Fruit fly (Drosophila melanogaster) whole organism, embryonic: ENCODE results near the gene Sas-6.

Source experiments
- Atf3 ChIP-seq: fragments of 200-800 bp; sonication (Bioruptor generic); optimal IDR thresholded peaks from 3 replicates; lab custom pipeline; 2016; ENCODE audit warnings: missing biosample characterization, missing genetic modification characterization
- B-H2 ChIP-seq: fragments of 200-800 bp; sonication (Bioruptor generic); optimal IDR thresholded peaks from 2 replicates; lab custom pipeline; 2018; ENCODE audit warnings: missing biosample characterization, mild to moderate bottlenecking, missing genetic modification characterization
- CG10321 ChIP-seq: fragments of 200-800 bp; sonication (Bioruptor generic); IDR thresholded peaks from 2 replicates; pipeline ENCODE4 v1.3.6; 2022; ENCODE audit warnings: missing biosample characterization, missing genetic modification characterization
- CG11247 ChIP-seq: fragments of 200-800 bp; sonication (Bioruptor generic); IDR thresholded peaks from 2 replicates; pipeline ENCODE4 v1.3.6; 2022; ENCODE audit warnings: missing biosample characterization, missing genetic modification characterization
- CG11456 ChIP-seq: fragments of 200-800 bp; sonication (Bioruptor generic); IDR thresholded peaks from 3 replicates; pipeline ENCODE4 v1.3.6; 2022; ENCODE audit warnings: missing biosample characterization, missing genetic modification characterization
- CG12299 ChIP-seq: fragments of 200-800 bp; sonication (Bioruptor generic); optimal IDR thresholded peaks from 2 replicates; lab custom pipeline; 2018; ENCODE audit warnings: missing biosample characterization, mild to moderate bottlenecking, missing genetic modification characterization
- CG12659 ChIP-seq: fragments of 200-800 bp; sonication (Bioruptor generic); optimal IDR thresholded peaks from 3 replicates; lab custom pipeline; 2017; ENCODE audit warnings: mild to moderate bottlenecking, missing biosample characterization, missing genetic modification reagents, missing genetic modification characterization
- CG13123 ChIP-seq: fragments of 200-800 bp; sonication (Bioruptor generic); optimal IDR thresholded peaks from 2 replicates; lab custom pipeline; 2016; ENCODE audit warnings: missing biosample characterization, missing genetic modification characterization
- CG15601 ChIP-seq: fragments of 200-800 bp; sonication (Bioruptor generic); optimal IDR thresholded peaks from 3 replicates; lab custom pipeline; 2019; ENCODE audit warnings: missing biosample characterization, mild to moderate bottlenecking, missing genetic modification characterization, moderate library complexity
- CG1602 ChIP-seq: fragments of 200-800 bp; sonication (Bioruptor generic); optimal IDR thresholded peaks from 3 replicates; lab custom pipeline; 2016; ENCODE audit warnings: missing biosample characterization, missing genetic modification characterization
- CG17385 ChIP-seq: fragments of 200-800 bp; sonication (Bioruptor generic); optimal IDR thresholded peaks from 3 replicates; lab custom pipeline; 2018; ENCODE audit warnings: missing biosample characterization, mild to moderate bottlenecking, missing genetic modification characterization
- CG2116 ChIP-seq: fragments of 200-800 bp; sonication (Bioruptor generic); optimal IDR thresholded peaks from 3 replicates; lab custom pipeline; 2018; ENCODE audit warnings: missing biosample characterization, mild to moderate bottlenecking, missing genetic modification characterization
- CG2712 ChIP-seq: fragments of 200-800 bp; optimal IDR thresholded peaks from 3 replicates; lab custom pipeline; 2019; ENCODE audit warnings: missing biosample characterization, mild to moderate bottlenecking, missing genetic modification characterization, moderate library complexity
- CG31441 ChIP-seq: fragments of 200-800 bp; sonication (Bioruptor generic); IDR thresholded peaks from 2 replicates; pipeline ENCODE4 v1.3.6; 2022; ENCODE audit warnings: missing biosample characterization, missing genetic modification characterization
- CG3281 ChIP-seq: fragments of 200-800 bp; sonication (Bioruptor generic); optimal IDR thresholded peaks from 3 replicates; lab custom pipeline; 2017; ENCODE audit warnings: missing biosample characterization, mild to moderate bottlenecking, missing genetic modification characterization
- CG34376 ChIP-seq: fragments of 200-800 bp; sonication (Bioruptor generic); optimal IDR thresholded peaks from 2 replicates; lab custom pipeline; 2018; ENCODE audit warnings: missing biosample characterization, mild to moderate bottlenecking, missing genetic modification characterization
- CG42726 ChIP-seq: fragments of 200-800 bp; sonication (Bioruptor generic); IDR thresholded peaks from 2 replicates; pipeline ENCODE4 v1.3.6; 2022; ENCODE audit warnings: missing biosample characterization, missing genetic modification characterization; ENCODE audit not compliant: partially characterized antibody
- CG6254 ChIP-seq: fragments of 200-800 bp; sonication (Bioruptor generic); optimal IDR thresholded peaks from 3 replicates; lab custom pipeline; 2017; ENCODE audit warnings: mild to moderate bottlenecking, missing biosample characterization, missing genetic modification reagents, missing genetic modification characterization
- CG7786 ChIP-seq: fragments of 200-800 bp; sonication (Bioruptor generic); optimal IDR thresholded peaks from 2 replicates; lab custom pipeline; 2016; ENCODE audit warnings: missing biosample characterization, missing genetic modification characterization
- CG7839 ChIP-seq: fragments of 200-800 bp; sonication (Bioruptor generic); optimal IDR thresholded peaks from 3 replicates; lab custom pipeline; 2018; ENCODE audit warnings: missing biosample characterization, mild to moderate bottlenecking, missing genetic modification characterization, moderate library complexity
- D19B ChIP-seq: fragments of 200-800 bp; sonication (Bioruptor generic); optimal IDR thresholded peaks from 2 replicates; lab custom pipeline; 2017; ENCODE audit warnings: missing biosample characterization, mild to moderate bottlenecking, missing genetic modification characterization
- Dfd ChIP-seq, 2 experiments: fragments of >200 bp; optimal IDR thresholded peaks; 2 replicates each; lab custom pipeline; 2017; ENCODE audit warnings: missing biosample characterization in 2 of 2, missing genetic modification characterization in 2 of 2
- Dll ChIP-seq: fragments of 200-800 bp; sonication (Bioruptor generic); IDR thresholded peaks from 4 replicates; pipeline ENCODE4 v1.3.6; 2022; ENCODE audit warnings: missing biosample characterization, missing genetic modification characterization; ENCODE audit not compliant: partially characterized antibody
- ERR ChIP-seq: fragments of 200-800 bp; sonication (Bioruptor generic); optimal IDR thresholded peaks from 2 replicates; lab custom pipeline; 2016; ENCODE audit warnings: missing biosample characterization, missing genetic modification characterization
- Ets65A ChIP-seq: fragments of 200-800 bp; sonication (Bioruptor generic); peaks from one replicate; lab custom pipeline; 2016; ENCODE audit warnings: missing biosample characterization, missing genetic modification characterization
- GATAe ChIP-seq: fragments of 200-800 bp; sonication (Bioruptor generic); conservative IDR thresholded peaks from 2 replicates; pipeline ENCODE4 v1.3.6; 2022; ENCODE audit warnings: missing biosample characterization, missing genetic modification characterization
- HLH4C ChIP-seq: fragments of 200-800 bp; sonication (Bioruptor generic); IDR thresholded peaks from 3 replicates; pipeline ENCODE4 v1.3.6; 2022; ENCODE audit warnings: missing biosample characterization, missing genetic modification characterization; ENCODE audit not compliant: partially characterized antibody
- HmgZ ChIP-seq: fragments of 200-800 bp; sonication (Bioruptor generic); optimal IDR thresholded peaks from 2 replicates; lab custom pipeline; 2018; ENCODE audit warnings: missing biosample characterization, mild to moderate bottlenecking, missing genetic modification characterization
- Hr78 ChIP-seq, 2 experiments: fragments of 200-800 bp in 1 of 2; fragments of >200 bp in 1 of 2; sonication (Bioruptor generic) in 1 of 2; optimal IDR thresholded peaks; 2 replicates each; lab custom pipeline; 2017 to 2019; ENCODE audit warnings: missing biosample characterization in 2 of 2, missing genetic modification characterization in 2 of 2, mild to moderate bottlenecking in 1 of 2, moderate library complexity in 1 of 2
- MESR4 ChIP-seq: fragments of 200-800 bp; sonication (Bioruptor generic); optimal IDR thresholded peaks from 2 replicates; lab custom pipeline; 2018; ENCODE audit warnings: missing biosample characterization, mild to moderate bottlenecking, missing genetic modification characterization, moderate library complexity
- Mes4 ChIP-seq: fragments of 200-800 bp; sonication (Bioruptor generic); optimal IDR thresholded peaks from 2 replicates; lab custom pipeline; 2016; ENCODE audit warnings: missing biosample characterization, missing genetic modification characterization
- NFAT ChIP-seq: fragments of 200-800 bp; sonication (Bioruptor generic); IDR thresholded peaks from 2 replicates; pipeline ENCODE4 v1.3.6; 2022; ENCODE audit warnings: missing biosample characterization, missing genetic modification characterization
- Nf-YB ChIP-seq: fragments of 200-800 bp; sonication (Bioruptor generic); optimal IDR thresholded peaks from 3 replicates; lab custom pipeline; 2019; ENCODE audit warnings: missing biosample characterization, mild to moderate bottlenecking, missing genetic modification characterization, moderate library complexity
- Scr ChIP-seq: fragments of 200-800 bp; sonication (Bioruptor generic); IDR thresholded peaks from 2 replicates; pipeline ENCODE4 v1.3.6; 2022; ENCODE audit warnings: missing biosample characterization, missing genetic modification characterization; ENCODE audit not compliant: partially characterized antibody
- Sin3A ChIP-seq: fragments of >200 bp; optimal IDR thresholded peaks from 2 replicates; lab custom pipeline; 2018
- Spps ChIP-seq: fragments of 200-800 bp; sonication (Bioruptor generic); optimal IDR thresholded peaks from 2 replicates; lab custom pipeline; 2018; ENCODE audit warnings: missing biosample characterization, mild to moderate bottlenecking, missing genetic modification characterization
- Sry-δ ChIP-seq: fragments of 200-800 bp; sonication (Bioruptor generic); optimal IDR thresholded peaks from 2 replicates; lab custom pipeline; 2016; ENCODE audit warnings: missing biosample characterization, missing genetic modification characterization
- YL-1 ChIP-seq: fragments of 200-800 bp; sonication (Bioruptor generic); optimal IDR thresholded peaks from 3 replicates; lab custom pipeline; 2017; ENCODE audit warnings: missing biosample characterization, mild to moderate bottlenecking, missing genetic modification characterization
- ash1 ChIP-seq: fragments of 200-800 bp; sonication (Bioruptor generic); optimal IDR thresholded peaks from 2 replicates; lab custom pipeline; 2018; ENCODE audit warnings: missing biosample characterization, mild to moderate bottlenecking, missing genetic modification characterization
- bab2 ChIP-seq: fragments of 200-800 bp; sonication (Bioruptor generic); optimal IDR thresholded peaks from 2 replicates; lab custom pipeline; 2016; ENCODE audit warnings: missing biosample characterization, missing genetic modification characterization
- cas ChIP-seq: fragments of 200-800 bp; sonication (Bioruptor generic); IDR thresholded peaks from 2 replicates; pipeline ENCODE4 v1.3.6; 2022; ENCODE audit warnings: missing biosample characterization, missing genetic modification characterization
- emc ChIP-seq: fragments of 200-800 bp; sonication (Bioruptor generic); optimal IDR thresholded peaks from 2 replicates; lab custom pipeline; 2016; ENCODE audit warnings: missing biosample characterization, missing genetic modification characterization
- fd64A ChIP-seq: fragments of 200-800 bp; sonication (Bioruptor generic); optimal IDR thresholded peaks from 3 replicates; lab custom pipeline; 2018; ENCODE audit warnings: missing biosample characterization, mild to moderate bottlenecking, missing genetic modification characterization
- ftz-f1 ChIP-seq: fragments of 200-800 bp; sonication (Bioruptor generic); optimal IDR thresholded peaks from 2 replicates; lab custom pipeline; 2016; ENCODE audit warnings: missing biosample characterization, missing genetic modification characterization
- gfzf ChIP-seq: fragments of 200-800 bp; sonication (Bioruptor generic); optimal IDR thresholded peaks from 2 replicates; lab custom pipeline; 2016; ENCODE audit warnings: missing biosample characterization, mild to moderate bottlenecking, missing genetic modification characterization, moderate library complexity
- jumu ChIP-seq: fragments of 200-800 bp; sonication (Bioruptor generic); optimal IDR thresholded peaks from 3 replicates; lab custom pipeline; 2016; ENCODE audit warnings: missing biosample characterization, missing genetic modification characterization
- sr ChIP-seq: fragments of 200-800 bp; sonication (Bioruptor generic); IDR thresholded peaks from 3 replicates; pipeline ENCODE4 v1.3.6; 2022; ENCODE audit warnings: missing biosample characterization, missing genetic modification characterization
- sug ChIP-seq: fragments of 200-800 bp; optimal IDR thresholded peaks from 2 replicates; lab custom pipeline; 2019; ENCODE audit warnings: missing biosample characterization, mild to moderate bottlenecking, missing genetic modification characterization, moderate library complexity
- ttk ChIP-seq: fragments of 200-800 bp; sonication (Bioruptor generic); IDR thresholded peaks from 2 replicates; pipeline ENCODE4 v2.1.2; 2022; ENCODE audit warnings: missing biosample characterization, missing genetic modification characterization
- wek ChIP-seq: fragments of 200-800 bp; sonication (Bioruptor generic); optimal IDR thresholded peaks from 3 replicates; lab custom pipeline; 2018; ENCODE audit warnings: missing biosample characterization, mild to moderate bottlenecking, missing genetic modification characterization, moderate library complexity

Gene Sas-6

dm6 chr3R:30022452-30023028, 27.4 kb downstream of the Sas-6 start, which contains the start of the genes RpS28a and Axn (continued):
- TF ChIP-seq CG15601 (tag; lab: Kevin White, UChicago): peak; percentile 81
- TF ChIP-seq Spps (tag; lab: Kevin White, UChicago): no peak
- no peak for TF ChIP-seq cas
- TF ChIP-seq GATAe: no peak
- peak; percentile 58 for TF ChIP-seq YL-1
- peak; percentile 31 for TF ChIP-seq HmgZ (tag; lab: Kevin White, UChicago)
- TF ChIP-seq Sin3A (lab: Kevin White, UChicago): peak; percentile 80
- TF ChIP-seq CG12299 (tag; lab: Kevin White, UChicago): peak; percentile 7
- TF ChIP-seq Scr: peak; percentile 58; the same call in 1 of the 2 replicates
- TF ChIP-seq CG2116 (GFP tag; lab: Kevin White, UChicago): peak; percentile 97
- no peak for TF ChIP-seq CG34376 (GFP tag; lab: Kevin White, UChicago)
- peak; percentile 66 for TF ChIP-seq NFAT (GFP tag; lab: Robert Waterston, UW)
- peak; percentile 18 for TF ChIP-seq bab2 (GFP tag; lab: Kevin White, UChicago)
- TF ChIP-seq CG17385: no peak
- peak; percentile 76; the same call in 3 of the 4 replicates for TF ChIP-seq Dll (GFP tag; lab: Robert Waterston, UW)
- TF ChIP-seq CG7839 (tag; lab: Kevin White, UChicago): no peak
- peak; percentile 14; the same call in 1 of the 3 replicates for TF ChIP-seq HLH4C
- TF ChIP-seq MESR4 (GFP tag; lab: Kevin White, UChicago): peak; percentile 94
- peak; percentile 73; the same call in 2 of the 3 replicates for TF ChIP-seq CG11456 (GFP tag; lab: Robert Waterston, UW)
- TF ChIP-seq Hr78 (GFP tag; optimal IDR thresholded peaks at IDR 0.05; lab: Kevin White, UChicago): peak in 1 of 2 experiments; percentile 99
- peak; percentile 44 for TF ChIP-seq CG12659 (GFP tag; lab: Kevin White, UChicago)
- no peak for TF ChIP-seq Nf-YB
- TF ChIP-seq D19B: no peak
- no peak for TF ChIP-seq fd64A (GFP tag; lab: Kevin White, UChicago)
- TF ChIP-seq ftz-f1 (GFP tag; lab: Kevin White, UChicago): peak; percentile 98
- peak; percentile 44 for TF ChIP-seq CG2712
- peak; percentile 86 for TF ChIP-seq CG6254
- TF ChIP-seq CG11247 (GFP tag; lab: Robert Waterston, UW): no peak
- TF ChIP-seq Ets65A (GFP tag; lab: Kevin White, UChicago): peak; percentile 51
- peak; percentile 49 for TF ChIP-seq B-H2 (GFP tag; lab: Kevin White, UChicago)
- no peak for TF ChIP-seq Dfd (GFP tag; optimal IDR thresholded peaks at IDR 0.05; lab: Kevin White, UChicago)
- no peak for TF ChIP-seq emc (GFP tag; lab: Kevin White, UChicago)
- no peak for TF ChIP-seq sug (tag; lab: Kevin White, UChicago)
- TF ChIP-seq gfzf (GFP tag; lab: Kevin White, UChicago): peak; percentile 47
- TF ChIP-seq CG13123 (GFP tag; lab: Kevin White, UChicago): no peak
- TF ChIP-seq wek (GFP tag; lab: Kevin White, UChicago): no peak
- peak; percentile 18 for TF ChIP-seq Atf3 (GFP tag; lab: Kevin White, UChicago)
- peak; percentile 27 for TF ChIP-seq Mes4 (GFP tag; lab: Kevin White, UChicago)
- no peak for TF ChIP-seq CG7786 (GFP tag; lab: Kevin White, UChicago)
- peak; percentile 15 for TF ChIP-seq jumu (GFP tag; lab: Kevin White, UChicago)
- no peak for TF ChIP-seq CG3281 (GFP tag; lab: Kevin White, UChicago)
- peak; percentile 76 for TF ChIP-seq Sry-δ (GFP tag; lab: Kevin White, UChicago)
- TF ChIP-seq ash1: no peak
- no peak for TF ChIP-seq CG1602
- peak; percentile 59 for TF ChIP-seq CG42726 (GFP tag; lab: Robert Waterston, UW)
- TF ChIP-seq CG31441 (GFP tag; lab: Robert Waterston, UW): no peak
- TF ChIP-seq ERR (GFP tag; lab: Kevin White, UChicago): peak; percentile 94
- no peak for TF ChIP-seq sr (GFP tag; lab: Robert Waterston, UW)
- 0 out of 2 replicates have a peak, but pooled peaks have one; percentile 6 for TF ChIP-seq CG10321 (GFP tag; lab: Robert Waterston, UW)
- TF ChIP-seq ttk (GFP tag; lab: Robert Waterston, UW): no peak
